Worm (Caenorhabditis elegans): Measurements from ENCODE around the gene alh-1.

DNA sequence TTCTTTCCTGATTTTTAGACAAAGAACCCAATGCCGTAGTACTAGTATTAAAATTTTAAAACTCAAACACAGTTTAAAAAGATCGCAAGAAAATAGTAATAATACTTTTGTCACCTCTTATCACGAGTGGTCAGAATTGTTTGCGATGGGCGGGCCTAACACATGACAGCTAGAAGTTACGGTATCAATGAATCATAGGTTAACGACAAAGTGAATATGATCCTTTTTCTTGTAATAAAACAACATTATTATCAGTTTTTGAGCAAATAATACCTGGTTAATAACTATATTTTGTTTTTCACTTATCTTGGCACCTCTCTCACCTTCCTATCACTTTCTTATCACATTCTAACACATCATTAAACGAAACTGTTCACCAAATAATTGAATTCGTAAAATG, 35.4 kb downstream of the alh-1 start:
- TF ChIP-seq dox-1 (GFP tag; IDR thresholded peaks at IDR 0.05) (no peak), nfyb-1 (GFP tag; IDR thresholded peaks at IDR 0.05) (no peak)

All from whole organism, young adult.